Worm (Caenorhabditis elegans): ENCODE measurements around the gene C03E10.1.

ce11 chrV:11341130-11341675 is 50.2 kb downstream of the C03E10.1 start:
- TF ChIP-seq pha-4 (tag; optimal IDR thresholded peaks at IDR 0.05): no peak
- no peak for TF ChIP-seq sea-2 (GFP tag; IDR thresholded peaks at IDR 0.05)
- TF ChIP-seq fkh-3 (tag; optimal IDR thresholded peaks at IDR 0.05): no peak
- TF ChIP-seq atf-7 (tag; optimal IDR thresholded peaks at IDR 0.05): no peak
- TF ChIP-seq chd-7 (tag; optimal IDR thresholded peaks at IDR 0.05): no peak
- TF ChIP-seq him-1 (tag; optimal IDR thresholded peaks at IDR 0.05): no peak
- TF ChIP-seq ztf-26 (tag; optimal IDR thresholded peaks at IDR 0.05): no peak
- TF ChIP-seq ama-1 (optimal IDR thresholded peaks at IDR 0.05): no peak
- no peak for TF ChIP-seq ama-1 (GFP tag; optimal IDR thresholded peaks at IDR 0.05)
- no peak for TF ChIP-seq F49E8.2 (tag; optimal IDR thresholded peaks at IDR 0.05; ENCODE audit: insufficient read depth)
- TF ChIP-seq ceh-27 (GFP tag; optimal IDR thresholded peaks at IDR 0.05): no peak
- TF ChIP-seq nfya-1 (tag; optimal IDR thresholded peaks at IDR 0.05; ENCODE audit: borderline replicate concordance, insufficient read depth): no peak
- no peak for TF ChIP-seq nhr-90 (tag; optimal IDR thresholded peaks at IDR 0.05)
- TF ChIP-seq let-526 (GFP tag; IDR thresholded peaks at IDR 0.05): no peak
